Worm (Caenorhabditis elegans) whole organism, L4 larva: Measurements from ENCODE around the gene let-60.
A peak's percentile ranks its signal among the peaks of the same experiment; 100 is the strongest.

ENCODE experiments used
- F10B5.3 ChIP-seq: sonication (generic microtip); optimal IDR thresholded peaks from 2 replicates; lab custom pipeline; 2016; ENCODE audit warnings: mild to moderate bottlenecking, missing genetic modification characterization, missing compliant biosample characterization
- T20F7.1 ChIP-seq: fragments of 200-800 bp; sonication (Bioruptor generic); optimal IDR thresholded peaks from 2 replicates; lab custom pipeline; 2018; ENCODE audit warnings: mild to moderate bottlenecking, missing genetic modification characterization, missing compliant biosample characterization
- Y105C5A.15 ChIP-seq: fragments of 200-800 bp; sonication (Bioruptor generic); IDR thresholded peaks from 2 replicates; pipeline ENCODE4 v1.3.6; 2022; ENCODE audit warnings: missing genetic modification characterization, missing compliant biosample characterization
- Y5F2A.4 ChIP-seq: fragments of 200-800 bp; sonication (Bioruptor generic); optimal IDR thresholded peaks from 2 replicates; lab custom pipeline; 2018; ENCODE audit warnings: mild to moderate bottlenecking, missing genetic modification characterization, missing compliant biosample characterization
- ZK337.2 ChIP-seq: fragments of 200-800 bp; sonication (Bioruptor generic); IDR thresholded peaks from 2 replicates; pipeline ENCODE4 v1.3.6; 2022; ENCODE audit warnings: missing genetic modification reagents, missing genetic modification characterization, missing compliant biosample characterization
- arid-1 ChIP-seq: fragments of 200-800 bp; sonication (Bioruptor generic); conservative IDR thresholded peaks from 2 replicates; pipeline ENCODE4 v1.3.6; 2022; ENCODE audit warnings: missing genetic modification reagents, missing genetic modification characterization, missing compliant biosample characterization
- ceh-32 ChIP-seq: sonication (generic microtip); optimal IDR thresholded peaks from 2 replicates; lab custom pipeline; 2016; ENCODE audit warnings: mild to moderate bottlenecking, missing genetic modification characterization, missing compliant biosample characterization; ENCODE audit not compliant: poor library complexity
- ces-1 ChIP-seq: fragments of 150-350 bp; sonication (generic microtip); optimal IDR thresholded peaks from 4 replicates; lab custom pipeline; 2014; ENCODE audit warnings: missing biosample characterization, missing genetic modification reagents, missing genetic modification characterization
- cey-2 ChIP-seq: sonication (generic microtip); optimal IDR thresholded peaks from 3 replicates; lab custom pipeline; 2017; ENCODE audit warnings: missing genetic modification characterization, mild to moderate bottlenecking, missing compliant biosample characterization, antibody characterized with exemption, borderline replicate concordance; ENCODE audit not compliant: insufficient read depth
- ctbp-1 ChIP-seq: fragments of 200-800 bp; sonication (Bioruptor generic); IDR thresholded peaks from 2 replicates; pipeline ENCODE4 v1.3.6; 2022; ENCODE audit warnings: missing genetic modification reagents, missing genetic modification characterization, missing compliant biosample characterization
- daf-16 ChIP-seq, 3 experiments: sonication (generic microtip); optimal IDR thresholded peaks; 2 replicates each; lab custom pipeline; 2016 to 2017; ENCODE audit warnings: missing genetic modification characterization in 3 of 3, missing genetic modification reagents in 3 of 3, mild to moderate bottlenecking in 2 of 3, missing compliant biosample characterization in 2 of 3, missing biosample characterization in 1 of 3, moderate library complexity in 1 of 3
- dmd-6 ChIP-seq: fragments of 200-800 bp; sonication (Bioruptor generic); IDR thresholded peaks from 2 replicates; pipeline ENCODE4 v1.3.6; 2022; ENCODE audit warnings: missing genetic modification reagents, missing genetic modification characterization, missing compliant biosample characterization
- dmd-8 ChIP-seq: fragments of 200-800 bp; sonication (Bioruptor generic); IDR thresholded peaks from 2 replicates; pipeline ENCODE4 v1.3.6; 2022; ENCODE audit warnings: missing genetic modification characterization, missing compliant biosample characterization
- dpl-1 ChIP-seq: fragments of 150-350 bp; optimal IDR thresholded peaks from 2 replicates; lab custom pipeline; 2014; ENCODE audit warnings: missing biosample characterization, missing genetic modification reagents, missing genetic modification characterization
- duxl-1 ChIP-seq: sonication (generic microtip); optimal IDR thresholded peaks from 2 replicates; lab custom pipeline; 2016; ENCODE audit warnings: mild to moderate bottlenecking, missing genetic modification characterization, moderate library complexity, missing compliant biosample characterization; ENCODE audit not compliant: poor library complexity
- fkh-10 ChIP-seq: fragments of 150-350 bp; optimal IDR thresholded peaks from 2 replicates; lab custom pipeline; 2014; ENCODE audit warnings: missing biosample characterization, missing genetic modification reagents, missing genetic modification characterization
- hlh-11 ChIP-seq: fragments of 200-800 bp; sonication (Bioruptor generic); optimal IDR thresholded peaks from 2 replicates; lab custom pipeline; 2018; ENCODE audit warnings: mild to moderate bottlenecking, missing genetic modification characterization, missing compliant biosample characterization
- jun-1 ChIP-seq: fragments of 150-350 bp; optimal IDR thresholded peaks from 2 replicates; lab custom pipeline; 2014; ENCODE audit warnings: missing biosample characterization, missing genetic modification reagents, missing genetic modification characterization
- lsy-2 ChIP-seq, 2 experiments: fragments of 150-350 bp in 1 of 2; sonication (generic microtip) in 1 of 2; optimal IDR thresholded peaks; 2 replicates each; lab custom pipeline; 2014 to 2017; ENCODE audit warnings: missing biosample characterization in 2 of 2, missing genetic modification characterization in 2 of 2
- madf-5 ChIP-seq, 2 experiments: fragments of 200-800 bp; sonication (Bioruptor generic); IDR thresholded peaks; 2 replicates each; pipeline ENCODE4 v1.3.6; 2022; ENCODE audit warnings: missing compliant biosample characterization in 2 of 2, missing genetic modification characterization in 2 of 2
- mep-1 ChIP-seq: fragments of 150-350 bp; sonication (generic microtip); optimal IDR thresholded peaks from 3 replicates; lab custom pipeline; 2014; ENCODE audit warnings: missing biosample characterization, missing genetic modification characterization
- mes-2 ChIP-seq: sonication (generic microtip); optimal IDR thresholded peaks from 2 replicates; lab custom pipeline; 2016; ENCODE audit warnings: missing genotype, mild to moderate bottlenecking, missing genetic modification characterization, missing compliant biosample characterization; ENCODE audit not compliant: poor library complexity, severe bottlenecking
- mxl-2 ChIP-seq: fragments of 200-800 bp; sonication (Bioruptor generic); conservative IDR thresholded peaks from 2 replicates; pipeline ENCODE4 v1.3.6; 2022; ENCODE audit warnings: missing genetic modification reagents, missing genetic modification characterization, missing compliant biosample characterization
- mxl-3 ChIP-seq: fragments of 200-800 bp; sonication (Bioruptor generic); optimal IDR thresholded peaks from 2 replicates; lab custom pipeline; 2018; ENCODE audit warnings: mild to moderate bottlenecking, missing genetic modification characterization, missing compliant biosample characterization
- nhr-102 ChIP-seq: sonication (generic microtip); optimal IDR thresholded peaks from 2 replicates; lab custom pipeline; 2016; ENCODE audit warnings: mild to moderate bottlenecking, missing genetic modification characterization, moderate library complexity, missing compliant biosample characterization
- nhr-11 ChIP-seq: fragments of 150-350 bp; optimal IDR thresholded peaks from 2 replicates; lab custom pipeline; 2014; ENCODE audit warnings: missing biosample characterization, missing genetic modification characterization
- nhr-111 ChIP-seq: fragments of 200-800 bp; sonication (Bioruptor generic); optimal IDR thresholded peaks from 2 replicates; lab custom pipeline; 2018; ENCODE audit warnings: mild to moderate bottlenecking, missing genetic modification characterization, missing compliant biosample characterization
- nhr-6 ChIP-seq: fragments of 150-350 bp; optimal IDR thresholded peaks from 2 replicates; lab custom pipeline; 2014; ENCODE audit warnings: missing biosample characterization, missing genetic modification characterization
- nhr-77 ChIP-seq: fragments of 150-350 bp; optimal IDR thresholded peaks from 2 replicates; lab custom pipeline; 2014; ENCODE audit warnings: missing biosample characterization, missing genetic modification characterization
- pha-4 ChIP-seq, 2 experiments: fragments of 150-350 bp in 1 of 2; fragments of 200-800 bp in 1 of 2; sonication (Bioruptor generic) in 1 of 2; IDR thresholded peaks in 1 of 2; optimal IDR thresholded peaks in 1 of 2; 2 replicates each; pipeline versions ENCODE4 v1.3.6 to Lab custom; 2014 to 2022; ENCODE audit warnings: missing genetic modification characterization in 2 of 2, missing genetic modification reagents in 2 of 2, missing biosample characterization in 1 of 2, missing compliant biosample characterization in 1 of 2
- saeg-2 ChIP-seq: fragments of 200-800 bp; sonication (Bioruptor generic); IDR thresholded peaks from 2 replicates; pipeline ENCODE4 v1.3.6; 2022; ENCODE audit warnings: missing genetic modification reagents, missing genetic modification characterization, missing compliant biosample characterization
- snpc-1.2 ChIP-seq: fragments of 200-800 bp; sonication (Bioruptor generic); IDR thresholded peaks from 2 replicates; pipeline ENCODE4 v1.3.6; 2022; ENCODE audit warnings: missing genetic modification reagents, missing genetic modification characterization, missing compliant biosample characterization
- unc-62 ChIP-seq, 3 experiments: fragments of 150-350 bp in 1 of 3; sonication (generic microtip); optimal IDR thresholded peaks in 2 of 3; peaks in 1 of 3; 1 replicate in 1 of 3; 2 replicates in 2 of 3; lab custom pipeline; 2014 to 2017; ENCODE audit warnings: missing biosample characterization in 3 of 3, missing genetic modification characterization in 3 of 3, missing genetic modification reagents in 3 of 3, missing genotype in 1 of 3
- zag-1 ChIP-seq: fragments of 150-350 bp; optimal IDR thresholded peaks from 2 replicates; lab custom pipeline; 2014; ENCODE audit warnings: missing biosample characterization, missing genetic modification characterization
- zip-11 ChIP-seq: fragments of 200-800 bp; sonication (Bioruptor generic); IDR thresholded peaks from 2 replicates; pipeline ENCODE4 v1.3.6; 2022; ENCODE audit warnings: missing genetic modification characterization, missing compliant biosample characterization
- ztf-11 ChIP-seq: fragments of 150-350 bp; optimal IDR thresholded peaks from 2 replicates; lab custom pipeline; 2014; ENCODE audit warnings: missing biosample characterization, missing genetic modification characterization

let-60 gene

ce11 chrIV:11718653-11719052, 27.8 kb upstream of the let-60 start:
- TF ChIP-seq fkh-10 (GFP tag; lab: Kevin White, UChicago) (no peak), mxl-3 (GFP tag; lab: Kevin White, UChicago) (no peak), lsy-2 (tag; optimal IDR thresholded peaks at IDR 0.05; lab: Kevin White, UChicago) (no peak), nhr-102 (tag; lab: Kevin White, UChicago) (no peak), unc-62 (GFP tag; optimal IDR thresholded peaks at IDR 0.05 in 1 of 2; lab: Kevin White, UChicago) (peak in 1 of 2 experiments; percentile 51), unc-62 (tag; optimal IDR thresholded peaks at IDR 0.05; lab: Kevin White, UChicago) (no peak), dmd-6 (GFP tag; lab: Robert Waterston, UW) (0 out of 2 replicates have a peak, but pooled peaks have one; percentile 10)

ce11 chrIV:11717094-11717876, 26.4 kb upstream of the let-60 start:
- peak in 1 of 2 experiments; percentile 8 for TF ChIP-seq lsy-2 (tag; optimal IDR thresholded peaks at IDR 0.05; lab: Kevin White, UChicago)
- no peak for TF ChIP-seq daf-16 (GFP tag; optimal IDR thresholded peaks at IDR 0.05; lab: Kevin White, UChicago)
- TF ChIP-seq daf-16 (tag; optimal IDR thresholded peaks at IDR 0.05; lab: Kevin White, UChicago), result no peak
- TF ChIP-seq ces-1 (GFP tag; lab: Kevin White, UChicago), result peak; percentile 23
- TF ChIP-seq, all 104 proteins: peak for 2

ce11 chrIV:11716414-11716813, 25.5 kb upstream of the let-60 start:
- peak; percentile 18 for TF ChIP-seq nhr-11
- no peak for TF ChIP-seq dpl-1 (GFP tag; lab: Kevin White, UChicago)

ce11 chrIV:11714739-11715138, 23.9 kb upstream of the let-60 start, which contains the start of gene magi-1:
Gene magi-1, plus strand, starts transcription at chrIV:11715039.
- no peak for TF ChIP-seq pha-4 (GFP tag; IDR thresholded peaks at IDR 0.05; lab: Robert Waterston, UW)
- TF ChIP-seq pha-4 (tag; optimal IDR thresholded peaks at IDR 0.05; lab: Kevin White, UChicago), result no peak
- no peak for TF ChIP-seq ceh-32 (tag; lab: Kevin White, UChicago)
- TF ChIP-seq ztf-11 (tag; lab: Kevin White, UChicago), result no peak
- no peak for TF ChIP-seq dmd-8
- TF ChIP-seq duxl-1, result no peak

ce11 chrIV:11713289-11713688, 22.4 kb upstream of the let-60 start:
- TF ChIP-seq Y5F2A.4 (GFP tag; lab: Kevin White, UChicago) (no peak), T20F7.1 (GFP tag; lab: Kevin White, UChicago) (no peak), arid-1 (GFP tag; lab: Robert Waterston, UW) (no peak), mes-2 (tag; lab: Kevin White, UChicago) (no peak), nhr-6 (tag; lab: Kevin White, UChicago) (no peak), dmd-6 (GFP tag; lab: Robert Waterston, UW) (no peak), ctbp-1 (GFP tag; lab: Robert Waterston, UW) (no peak), cey-2 (tag; lab: Kevin White, UChicago) (no peak), nhr-77 (tag; lab: Kevin White, UChicago) (no peak), saeg-2 (no peak)
- TF ChIP-seq, all 104 proteins: peak for 0

ce11 chrIV:11710331-11710730, 19.4 kb upstream of the let-60 start:
- TF ChIP-seq jun-1 (tag; lab: Kevin White, UChicago) (no peak), T20F7.1 (GFP tag; lab: Kevin White, UChicago) (no peak), zag-1 (tag; lab: Kevin White, UChicago) (no peak), daf-16 (GFP tag; optimal IDR thresholded peaks at IDR 0.05; lab: Kevin White, UChicago) (peak in 1 of 2 experiments; percentile 22), daf-16 (tag; optimal IDR thresholded peaks at IDR 0.05; lab: Kevin White, UChicago) (no peak), nhr-111 (GFP tag; lab: Kevin White, UChicago) (no peak), hlh-11 (peak; percentile 9), madf-5 (GFP tag; IDR thresholded peaks at IDR 0.05; lab: Robert Waterston, UW) (no peak), Y105C5A.15 (no peak), unc-62 (GFP tag; optimal IDR thresholded peaks at IDR 0.05 in 1 of 2; lab: Kevin White, UChicago) (peak in 1 of 2 experiments; percentile 49), unc-62 (tag; optimal IDR thresholded peaks at IDR 0.05; lab: Kevin White, UChicago) (no peak), snpc-1.2 (GFP tag; lab: Robert Waterston, UW) (no peak), mep-1 (tag; lab: Kevin White, UChicago) (no peak), ZK337.2 (no peak), mxl-2 (GFP tag; lab: Robert Waterston, UW) (no peak), zip-11 (GFP tag; lab: Robert Waterston, UW) (no peak), ztf-11 (tag; lab: Kevin White, UChicago) (no peak), F10B5.3 (no peak)
